Worm (Caenorhabditis elegans): ENCODE measurements around the gene nars-2.

DNA sequence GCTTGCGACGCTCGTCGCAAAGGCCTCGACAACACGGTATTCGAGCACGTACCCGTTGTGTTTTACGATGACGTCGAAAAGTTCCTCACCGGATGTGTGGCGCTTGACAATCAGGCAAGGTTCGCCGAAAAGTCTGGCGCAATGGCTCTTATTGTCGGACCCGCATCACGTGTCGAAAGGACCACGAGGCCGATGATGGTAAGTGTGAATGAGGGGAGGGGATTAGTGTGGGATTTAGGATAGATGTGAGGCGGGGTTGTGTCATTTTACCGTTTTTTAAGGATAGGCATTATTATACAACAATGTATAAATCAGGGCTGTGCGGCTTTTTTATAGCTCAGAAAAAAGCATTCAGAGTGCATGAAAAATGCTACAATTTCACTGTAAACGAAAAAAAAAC is 40.7 kb downstream of the nars-2 start:
- TF ChIP-seq him-1 (tag; optimal IDR thresholded peaks at IDR 0.05) (no peak), W03F9.2 (tag; optimal IDR thresholded peaks at IDR 0.05) (no peak), dao-5 (tag; optimal IDR thresholded peaks at IDR 0.05) (no peak)

Data from whole organism, L4/young adult.